Worm (Caenorhabditis elegans) whole organism, L4/young adult: Measurements from ENCODE around the gene F21C10.3.

Experiments used
- W03F9.2 ChIP-seq: fragments of 150-350 bp; optimal IDR thresholded peaks from 2 replicates; lab custom pipeline; 2014; ENCODE audit warnings: missing biosample characterization, missing genetic modification characterization
- dao-5 ChIP-seq: sonication (generic microtip); optimal IDR thresholded peaks from 2 replicates; lab custom pipeline; 2016; ENCODE audit warnings: missing genotype, missing genetic modification characterization, moderate library complexity, missing compliant biosample characterization
- him-1 ChIP-seq: sonication (generic microtip); optimal IDR thresholded peaks from 2 replicates; lab custom pipeline; 2016; ENCODE audit warnings: missing genotype, missing genetic modification reagents, missing genetic modification characterization, missing compliant biosample characterization

DNA sequence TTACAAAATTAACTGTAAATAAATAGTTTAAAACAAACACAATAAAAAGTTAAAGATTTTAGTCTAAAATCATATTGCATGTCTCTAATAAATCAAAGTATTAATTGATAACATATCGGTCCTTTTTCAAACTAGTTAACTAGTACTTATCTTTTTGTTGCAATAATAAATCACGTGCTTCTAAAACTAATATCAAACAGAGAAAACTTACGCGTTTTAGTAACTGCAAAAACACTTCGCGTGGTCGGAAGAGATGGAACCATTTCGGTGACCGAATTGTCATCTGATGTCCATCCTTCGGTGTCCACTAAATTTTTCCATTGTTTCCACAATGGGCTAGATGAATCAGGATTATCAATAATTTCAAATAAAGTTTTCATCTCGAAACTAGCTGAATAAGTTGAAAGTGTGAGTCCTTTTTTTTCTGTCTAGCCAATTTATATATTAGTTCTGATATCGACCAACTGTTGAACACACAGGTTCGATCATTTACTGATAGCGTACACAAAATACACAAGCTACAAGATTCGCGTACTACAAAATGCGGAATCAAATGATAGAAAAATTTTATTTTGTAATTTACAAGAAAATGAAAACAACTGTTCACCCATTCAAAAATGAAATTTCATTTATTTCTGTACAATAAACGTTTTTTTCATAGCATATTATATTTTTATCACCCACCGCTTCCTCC lies 29.4 kb upstream of the F21C10.3 start, which contains the start of gene F21C10.9:
- TF ChIP-seq him-1 (no peak), W03F9.2 (tag; lab: Kevin White, UChicago) (no peak), dao-5 (tag; lab: Kevin White, UChicago) (no peak)
